Worm (Caenorhabditis elegans): Measurements from ENCODE around the gene pgm-1.

pgm-1 gene

DNA sequence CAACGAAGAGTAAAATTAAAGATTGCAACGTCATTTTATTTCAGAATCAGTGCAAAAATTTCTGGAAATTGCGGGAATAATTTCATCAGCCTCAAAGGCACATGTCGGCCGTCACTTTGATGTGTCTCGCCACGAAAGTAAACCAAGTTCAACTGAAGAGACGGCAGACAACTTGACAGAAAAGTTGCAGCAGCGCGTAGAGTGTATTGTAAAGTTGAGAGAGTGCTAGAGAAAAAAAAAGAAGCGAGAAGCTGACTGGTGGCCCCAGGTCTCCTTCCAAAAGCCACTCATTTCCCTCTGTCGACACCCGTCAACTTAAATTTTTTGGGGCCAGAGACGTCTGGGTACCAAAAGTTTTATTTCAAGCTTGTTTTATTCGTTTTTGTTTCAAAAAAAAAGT lies 15.0 kb downstream of the pgm-1 start (continued):
- peak; percentile 37; the same call in 1 of the 2 replicates for TF ChIP-seq pha-4 (GFP tag; IDR thresholded peaks at IDR 0.05)
- peak; percentile 23 for TF ChIP-seq pha-4 (tag; optimal IDR thresholded peaks at IDR 0.05)
- no peak for TF ChIP-seq nhr-42 (GFP tag; IDR thresholded peaks at IDR 0.05)
- peak; percentile 41 for TF ChIP-seq nhr-6 (tag; optimal IDR thresholded peaks at IDR 0.05)
- TF ChIP-seq R02D3.7 (tag; optimal IDR thresholded peaks at IDR 0.05), result no peak
- TF ChIP-seq F10B5.3 (tag; optimal IDR thresholded peaks at IDR 0.05), result no peak
- no peak for TF ChIP-seq nhr-111 (GFP tag; optimal IDR thresholded peaks at IDR 0.05)
- TF ChIP-seq dpl-1 (GFP tag; optimal IDR thresholded peaks at IDR 0.05), result peak; percentile 56
- peak; percentile 50 for TF ChIP-seq ama-1 (optimal IDR thresholded peaks at IDR 0.05)
- no peak for TF ChIP-seq ZK337.2 (GFP tag; IDR thresholded peaks at IDR 0.05)
- TF ChIP-seq dmd-8 (GFP tag; IDR thresholded peaks at IDR 0.05), result no peak
- TF ChIP-seq daf-16 (GFP tag; optimal IDR thresholded peaks at IDR 0.05), result peak in 1 of 2 experiments; percentile 16
- TF ChIP-seq daf-16 (tag; optimal IDR thresholded peaks at IDR 0.05), result peak; percentile 64
- TF ChIP-seq cey-2 (tag; optimal IDR thresholded peaks at IDR 0.05; ENCODE audit: borderline replicate concordance, insufficient read depth), result no peak
- no peak for TF ChIP-seq nhr-25 (tag; optimal IDR thresholded peaks at IDR 0.05; ENCODE audit: borderline replicate concordance, insufficient read depth)
- no peak for TF ChIP-seq daf-19 (GFP tag; conservative IDR thresholded peaks at IDR 0.05)
- no peak for TF ChIP-seq F44E2.7 (GFP tag; IDR thresholded peaks at IDR 0.05)
- peak; percentile 13 for TF ChIP-seq nhr-48 (tag; optimal IDR thresholded peaks at IDR 0.05)
- no peak for TF ChIP-seq duxl-1 (tag; optimal IDR thresholded peaks at IDR 0.05; ENCODE audit: poor library complexity)
- no peak for TF ChIP-seq nhr-237 (tag; optimal IDR thresholded peaks at IDR 0.05)
- peak; percentile 9 for TF ChIP-seq ces-1 (GFP tag; optimal IDR thresholded peaks at IDR 0.05)
- no peak for TF ChIP-seq zfp-3 (GFP tag; conservative IDR thresholded peaks at IDR 0.05)
- TF ChIP-seq F26F4.8 (GFP tag; conservative IDR thresholded peaks at IDR 0.05), result no peak
- peak; percentile 74 for TF ChIP-seq lin-38 (GFP tag; IDR thresholded peaks at IDR 0.05)
- TF ChIP-seq spr-1 (tag; optimal IDR thresholded peaks at IDR 0.05), result no peak
- TF ChIP-seq dmd-6 (GFP tag; IDR thresholded peaks at IDR 0.05), result peak; percentile 66
- peak; percentile 64 for TF ChIP-seq rbr-2 (tag; optimal IDR thresholded peaks at IDR 0.05)
- TF ChIP-seq jun-1 (tag; optimal IDR thresholded peaks at IDR 0.05), result no peak
- TF ChIP-seq saeg-2 (GFP tag; IDR thresholded peaks at IDR 0.05), result no peak
- no peak for TF ChIP-seq fos-1 (tag; optimal IDR thresholded peaks at IDR 0.05)
- TF ChIP-seq pqm-1 (tag; optimal IDR thresholded peaks at IDR 0.05), result no peak
- no peak for TF ChIP-seq ztf-7 (tag; optimal IDR thresholded peaks at IDR 0.05)
- 0 out of 2 replicates have a peak, but pooled peaks have one; percentile 37 for TF ChIP-seq php-3 (GFP tag; IDR thresholded peaks at IDR 0.05)
- peak; percentile 58; the same call in 1 of the 2 replicates for TF ChIP-seq mdt-29 (GFP tag; IDR thresholded peaks at IDR 0.05)
- peak; percentile 80 for TF ChIP-seq mxl-3 (GFP tag; optimal IDR thresholded peaks at IDR 0.05)
- TF ChIP-seq hif-1 (tag; optimal IDR thresholded peaks at IDR 0.05), result peak in 1 of 2 experiments; percentile 67
- TF ChIP-seq F37D6.2 (tag; optimal IDR thresholded peaks at IDR 0.05), result peak; percentile 40
- no peak for TF ChIP-seq aly-2 (tag; optimal IDR thresholded peaks at IDR 0.05)
- 0 out of 2 replicates have a peak, but pooled peaks have one; percentile 42 for TF ChIP-seq madf-9 (GFP tag; conservative IDR thresholded peaks at IDR 0.05)
- TF ChIP-seq D1046.2 (GFP tag; IDR thresholded peaks at IDR 0.05), result no peak
- TF ChIP-seq nhr-77 (tag; optimal IDR thresholded peaks at IDR 0.05), result peak; percentile 77
- TF ChIP-seq hlh-11 (tag; optimal IDR thresholded peaks at IDR 0.05), result peak; percentile 83
- TF ChIP-seq lin-15B (tag; optimal IDR thresholded peaks at IDR 0.05), result no peak
- peak; percentile 41; the same call in 1 of the 2 replicates for TF ChIP-seq ctbp-1 (GFP tag; IDR thresholded peaks at IDR 0.05)
- peak; percentile 73 for TF ChIP-seq nhr-28 (tag; optimal IDR thresholded peaks at IDR 0.05)
- TF ChIP-seq tra-1 (GFP tag; IDR thresholded peaks at IDR 0.05), result peak; percentile 45; the same call in 1 of the 2 replicates
- no peak for TF ChIP-seq lir-3 (tag; optimal IDR thresholded peaks at IDR 0.05)
- no peak for TF ChIP-seq gei-8 (GFP tag; optimal IDR thresholded peaks at IDR 0.05)
- no peak for TF ChIP-seq lin-1 (GFP tag; IDR thresholded peaks at IDR 0.05)
- TF ChIP-seq Y105C5A.15 (GFP tag; IDR thresholded peaks at IDR 0.05), result no peak
- TF ChIP-seq Y48G9A.11 (GFP tag; IDR thresholded peaks at IDR 0.05), result no peak
- no peak for TF ChIP-seq egl-43 (GFP tag; IDR thresholded peaks at IDR 0.05)

Measured in whole organism, L4 larva.